Worm (Caenorhabditis elegans): ENCODE results near the gene E02C12.9.

E02C12.9 gene

ce11 chrV:9329245-9329979, 45.9 kb downstream of the E02C12.9 start:
- TF ChIP-seq nhr-21 (tag; optimal IDR thresholded peaks at IDR 0.05) (no peak), F13H6.1 (tag; optimal IDR thresholded peaks at IDR 0.05) (no peak), Y55F3AM.14 (GFP tag; optimal IDR thresholded peaks at IDR 0.05) (no peak), crh-2 (tag; optimal IDR thresholded peaks at IDR 0.05) (no peak), nhr-6 (tag; optimal IDR thresholded peaks at IDR 0.05) (no peak), sma-9 (GFP tag; optimal IDR thresholded peaks at IDR 0.05) (no peak), sma-9 (tag; optimal IDR thresholded peaks at IDR 0.05) (no peak), unc-62 (GFP tag; optimal IDR thresholded peaks at IDR 0.05) (no peak), peb-1 (tag; optimal IDR thresholded peaks at IDR 0.05) (no peak), C34F6.9 (tag; optimal IDR thresholded peaks at IDR 0.05) (no peak), nhr-77 (tag; optimal IDR thresholded peaks at IDR 0.05) (no peak), unc-39 (tag; optimal IDR thresholded peaks at IDR 0.05) (no peak), alr-1 (tag; optimal IDR thresholded peaks at IDR 0.05) (no peak), snpc-4 (tag; optimal IDR thresholded peaks at IDR 0.05) (no peak), elt-1 (tag; optimal IDR thresholded peaks at IDR 0.05) (no peak), elt-3 (tag; optimal IDR thresholded peaks at IDR 0.05) (no peak), lsy-2 (tag; optimal IDR thresholded peaks at IDR 0.05) (no peak), nhr-25 (tag; optimal IDR thresholded peaks at IDR 0.05) (no peak), zag-1 (tag; optimal IDR thresholded peaks at IDR 0.05) (no peak), lin-11 (tag; optimal IDR thresholded peaks at IDR 0.05) (no peak)

ce11 chrV:9328670-9329069, 46.6 kb downstream of the E02C12.9 start, which contains the start of gene K07B1.4:
Gene K07B1.4 (plus strand): TSS chrV:9328970.
- TF ChIP-seq elt-3 (tag; optimal IDR thresholded peaks at IDR 0.05): no peak

DNA sequence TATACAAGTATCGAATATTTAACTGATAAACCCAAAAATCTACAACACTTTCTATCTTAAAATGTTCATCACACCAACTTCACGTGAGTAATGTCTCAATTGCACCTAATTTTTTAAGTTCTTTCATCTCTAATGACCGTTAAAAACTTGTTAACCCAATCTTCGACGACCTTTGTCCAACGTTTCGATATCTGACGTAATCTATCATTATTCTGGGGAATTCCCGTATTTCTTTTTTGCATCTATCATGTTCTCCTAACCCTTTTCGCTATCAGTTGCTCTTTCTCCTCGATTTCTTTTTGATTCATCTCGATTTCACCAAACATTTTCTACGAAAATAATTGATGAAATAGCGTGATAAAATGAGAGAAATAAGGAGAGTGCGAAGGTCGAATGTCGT, 47.6 kb downstream of the E02C12.9 start:
- TF ChIP-seq R02D3.7 (tag; optimal IDR thresholded peaks at IDR 0.05) (no peak), egl-27 (tag; optimal IDR thresholded peaks at IDR 0.05) (peak; percentile 45), ZK546.5 (tag; optimal IDR thresholded peaks at IDR 0.05) (no peak), ztf-4 (tag; optimal IDR thresholded peaks at IDR 0.05) (no peak), gmeb-1 (tag; optimal IDR thresholded peaks at IDR 0.05) (peak; percentile 19), mbf-1 (tag; optimal IDR thresholded peaks at IDR 0.05) (no peak), nhr-21 (tag; optimal IDR thresholded peaks at IDR 0.05) (peak; percentile 63), nhr-25 (tag; optimal IDR thresholded peaks at IDR 0.05) (peak; percentile 54), fos-1 (tag; optimal IDR thresholded peaks at IDR 0.05) (peak; percentile 59), mdl-1 (tag; optimal IDR thresholded peaks at IDR 0.05) (no peak), sma-9 (GFP tag; optimal IDR thresholded peaks at IDR 0.05) (peak; percentile 68), sma-9 (tag; optimal IDR thresholded peaks at IDR 0.05) (no peak), sma-3 (GFP tag; optimal IDR thresholded peaks at IDR 0.05) (peak; percentile 8), lsy-2 (tag; optimal IDR thresholded peaks at IDR 0.05) (peak in 1 of 2 experiments; percentile 27), blmp-1 (tag; optimal IDR thresholded peaks at IDR 0.05; ENCODE audit: insufficient read depth) (peak; percentile 48), lin-11 (tag; optimal IDR thresholded peaks at IDR 0.05) (no peak)

- TF ChIP-seq ama-1 (optimal IDR thresholded peaks at IDR 0.05) (peak; percentile 45), nhr-237 (tag; optimal IDR thresholded peaks at IDR 0.05) (no peak)
Observed at ce11 chrV:9326903-9327302, 48.4 kb downstream of the E02C12.9 start.

DNA sequence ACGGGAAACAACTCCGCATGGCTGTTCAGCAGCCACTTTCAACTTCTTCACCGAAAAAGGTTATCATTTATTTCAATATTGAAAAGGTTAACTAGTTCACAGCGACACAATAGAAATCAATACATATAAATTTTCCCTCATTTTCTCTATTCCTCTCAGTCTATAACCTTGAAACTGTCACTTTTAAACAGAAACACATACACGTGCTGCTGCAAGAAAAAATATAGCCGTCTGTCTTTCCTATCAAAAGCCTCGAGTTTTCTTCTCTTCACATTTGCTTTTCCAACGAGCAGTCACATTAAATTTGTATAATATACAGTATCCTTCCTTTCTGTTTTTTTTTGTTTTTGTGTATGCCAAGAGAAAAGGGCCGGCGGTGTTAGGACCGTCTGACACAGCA, 51.1 kb downstream of the E02C12.9 start:
- TF ChIP-seq alr-1 (tag; optimal IDR thresholded peaks at IDR 0.05) (no peak), blmp-1 (tag; optimal IDR thresholded peaks at IDR 0.05; ENCODE audit: insufficient read depth) (peak; percentile 76), zag-1 (tag; optimal IDR thresholded peaks at IDR 0.05) (no peak), ztf-4 (tag; optimal IDR thresholded peaks at IDR 0.05) (no peak), fos-1 (tag; optimal IDR thresholded peaks at IDR 0.05) (no peak), mdl-1 (tag; optimal IDR thresholded peaks at IDR 0.05) (no peak), sem-4 (tag; optimal IDR thresholded peaks at IDR 0.05) (no peak), nhr-25 (tag; optimal IDR thresholded peaks at IDR 0.05) (peak; percentile 58), ceh-82 (tag; optimal IDR thresholded peaks at IDR 0.05) (no peak), ztf-1 (GFP tag; conservative IDR thresholded peaks at IDR 0.05) (no peak), lin-11 (tag; optimal IDR thresholded peaks at IDR 0.05) (no peak), ztf-11 (tag; optimal IDR thresholded peaks at IDR 0.05) (no peak), nhr-10 (tag; optimal IDR thresholded peaks at IDR 0.05) (no peak), nhr-129 (tag; optimal IDR thresholded peaks at IDR 0.05) (no peak), sma-3 (GFP tag; optimal IDR thresholded peaks at IDR 0.05) (no peak), Y55F3AM.14 (GFP tag; optimal IDR thresholded peaks at IDR 0.05) (no peak), crh-2 (tag; optimal IDR thresholded peaks at IDR 0.05) (no peak), C34F6.9 (tag; optimal IDR thresholded peaks at IDR 0.05) (peak; percentile 1), dmd-4 (tag; optimal IDR thresholded peaks at IDR 0.05) (no peak), snpc-4 (tag; optimal IDR thresholded peaks at IDR 0.05) (no peak), nhr-77 (tag; optimal IDR thresholded peaks at IDR 0.05) (no peak), ama-1 (optimal IDR thresholded peaks at IDR 0.05) (no peak)

Measured in whole organism, L2 larva.